Worm (Caenorhabditis elegans) whole organism, L4 larva: ENCODE measurements around the gene nlp-79.

ENCODE experiments used
- ZK546.5 ChIP-seq, 2 experiments: sonication (generic microtip); optimal IDR thresholded peaks; 2 replicates each; lab custom pipeline; 2017; ENCODE audit warnings: missing biosample characterization in 2 of 2, missing genetic modification characterization in 2 of 2
- ama-1 ChIP-seq: fragments of 150-350 bp; optimal IDR thresholded peaks from 2 replicates; lab custom pipeline; 2014; ENCODE audit warnings: inconsistent platforms, mixed read lengths
- egl-27 ChIP-seq: sonication (generic microtip); optimal IDR thresholded peaks from 3 replicates; lab custom pipeline; 2017; ENCODE audit warnings: missing biosample characterization, missing genetic modification reagents, missing genetic modification characterization
- fos-1 ChIP-seq: fragments of 150-350 bp; optimal IDR thresholded peaks from 2 replicates; lab custom pipeline; 2014; ENCODE audit warnings: missing biosample characterization, missing genetic modification characterization
- lin-13 ChIP-seq: fragments of 150-350 bp; optimal IDR thresholded peaks from 2 replicates; lab custom pipeline; 2014; ENCODE audit warnings: missing biosample characterization, missing genetic modification reagents, missing genetic modification characterization
- lsy-2 ChIP-seq, 2 experiments: fragments of 150-350 bp in 1 of 2; sonication (generic microtip) in 1 of 2; optimal IDR thresholded peaks; 2 replicates each; lab custom pipeline; 2014 to 2017; ENCODE audit warnings: missing biosample characterization in 2 of 2, missing genetic modification characterization in 2 of 2
- nhr-102 ChIP-seq: sonication (generic microtip); optimal IDR thresholded peaks from 2 replicates; lab custom pipeline; 2016; ENCODE audit warnings: mild to moderate bottlenecking, missing genetic modification characterization, moderate library complexity, missing compliant biosample characterization
- nhr-11 ChIP-seq: fragments of 150-350 bp; optimal IDR thresholded peaks from 2 replicates; lab custom pipeline; 2014; ENCODE audit warnings: missing biosample characterization, missing genetic modification characterization
- pha-4 ChIP-seq, 2 experiments: fragments of 150-350 bp in 1 of 2; fragments of 200-800 bp in 1 of 2; sonication (Bioruptor generic) in 1 of 2; IDR thresholded peaks in 1 of 2; optimal IDR thresholded peaks in 1 of 2; 2 replicates each; pipeline versions ENCODE4 v1.3.6 to Lab custom; 2014 to 2022; ENCODE audit warnings: missing genetic modification characterization in 2 of 2, missing genetic modification reagents in 2 of 2, missing biosample characterization in 1 of 2, missing compliant biosample characterization in 1 of 2
- saeg-2 ChIP-seq: fragments of 200-800 bp; sonication (Bioruptor generic); IDR thresholded peaks from 2 replicates; pipeline ENCODE4 v1.3.6; 2022; ENCODE audit warnings: missing genetic modification reagents, missing genetic modification characterization, missing compliant biosample characterization
- snpc-4 ChIP-seq: fragments of 150-350 bp; optimal IDR thresholded peaks from 2 replicates; lab custom pipeline; 2014; ENCODE audit warnings: missing biosample characterization, missing genetic modification characterization
- unc-62 ChIP-seq, 3 experiments: fragments of 150-350 bp in 1 of 3; sonication (generic microtip); optimal IDR thresholded peaks in 2 of 3; peaks in 1 of 3; 1 replicate in 1 of 3; 2 replicates in 2 of 3; lab custom pipeline; 2014 to 2017; ENCODE audit warnings: missing biosample characterization in 3 of 3, missing genetic modification characterization in 3 of 3, missing genetic modification reagents in 3 of 3, missing genotype in 1 of 3

DNA sequence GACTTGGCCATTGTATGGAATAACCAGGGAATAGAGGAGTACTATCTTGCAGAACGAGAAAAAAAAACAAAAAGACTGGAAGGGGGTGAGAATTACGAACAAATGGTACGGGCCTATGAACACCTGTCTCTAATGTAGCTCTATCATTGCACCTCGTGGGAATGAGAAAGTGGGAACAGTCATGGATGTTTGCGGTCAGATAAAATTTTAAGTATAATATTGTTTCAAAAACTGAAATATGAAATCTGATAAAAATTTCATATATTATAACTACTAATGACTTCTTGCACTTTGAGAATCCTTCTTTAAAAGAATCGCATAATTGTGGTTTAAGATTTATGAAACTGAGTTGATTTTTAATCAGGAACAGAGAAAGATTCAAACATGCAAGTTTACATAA is 43.9 kb downstream of the nlp-79 start, which contains the start of gene F58D2.5:
- no peak for TF ChIP-seq fos-1
- no peak for TF ChIP-seq snpc-4 (tag; lab: Kevin White, UChicago)
- no peak for TF ChIP-seq saeg-2 (GFP tag; lab: Robert Waterston, UW)
- no peak for TF ChIP-seq lin-13 (GFP tag; lab: Kevin White, UChicago)
- no peak for TF ChIP-seq nhr-11 (tag; lab: Kevin White, UChicago)
- no peak for TF ChIP-seq nhr-102 (tag; lab: Kevin White, UChicago)
- TF ChIP-seq egl-27 (tag; lab: Kevin White, UChicago): no peak
- TF ChIP-seq ama-1 (lab: Kevin White, UChicago): no peak
- TF ChIP-seq unc-62 (GFP tag; optimal IDR thresholded peaks at IDR 0.05 in 1 of 2; lab: Kevin White, UChicago): no peak
- TF ChIP-seq unc-62 (tag; optimal IDR thresholded peaks at IDR 0.05; lab: Kevin White, UChicago): no peak
- TF ChIP-seq pha-4 (GFP tag; IDR thresholded peaks at IDR 0.05; lab: Robert Waterston, UW): no peak
- TF ChIP-seq pha-4 (tag; optimal IDR thresholded peaks at IDR 0.05; lab: Kevin White, UChicago): no peak
- TF ChIP-seq lsy-2 (tag; optimal IDR thresholded peaks at IDR 0.05; lab: Kevin White, UChicago): no peak
- TF ChIP-seq ZK546.5 (tag; optimal IDR thresholded peaks at IDR 0.05; lab: Kevin White, UChicago): no peak
